Worm (Caenorhabditis elegans) whole organism, L4 larva: ENCODE measurements around the gene zip-10.

Experiments
- ZK546.5 ChIP-seq, 2 experiments: sonication (generic microtip); optimal IDR thresholded peaks; 2 replicates each; lab custom pipeline; 2017; ENCODE audit warnings: missing biosample characterization in 2 of 2, missing genetic modification characterization in 2 of 2
- ceh-20 ChIP-seq: fragments of 200-800 bp; sonication (Bioruptor generic); IDR thresholded peaks from 2 replicates; pipeline ENCODE4 v1.3.6; 2022; ENCODE audit warnings: missing genetic modification reagents, missing genetic modification characterization, missing compliant biosample characterization
- ceh-44 ChIP-seq: fragments of 200-800 bp; sonication (Bioruptor generic); IDR thresholded peaks from 2 replicates; pipeline ENCODE4 v1.3.6; 2022; ENCODE audit warnings: missing genetic modification reagents, missing genetic modification characterization, missing compliant biosample characterization
- dmd-6 ChIP-seq: fragments of 200-800 bp; sonication (Bioruptor generic); IDR thresholded peaks from 2 replicates; pipeline ENCODE4 v1.3.6; 2022; ENCODE audit warnings: missing genetic modification reagents, missing genetic modification characterization, missing compliant biosample characterization
- jun-1 ChIP-seq: fragments of 150-350 bp; optimal IDR thresholded peaks from 2 replicates; lab custom pipeline; 2014; ENCODE audit warnings: missing biosample characterization, missing genetic modification reagents, missing genetic modification characterization
- mdl-1 ChIP-seq, 2 experiments: fragments of 150-350 bp in 1 of 2; sonication (generic microtip) in 1 of 2; optimal IDR thresholded peaks; 2 replicates each; lab custom pipeline; 2014 to 2017; ENCODE audit warnings: missing biosample characterization in 2 of 2, missing genetic modification characterization in 2 of 2
- unc-62 ChIP-seq, 3 experiments: fragments of 150-350 bp in 1 of 3; sonication (generic microtip); optimal IDR thresholded peaks in 2 of 3; peaks in 1 of 3; 1 replicate in 1 of 3; 2 replicates in 2 of 3; lab custom pipeline; 2014 to 2017; ENCODE audit warnings: missing biosample characterization in 3 of 3, missing genetic modification characterization in 3 of 3, missing genetic modification reagents in 3 of 3, missing genotype in 1 of 3
- zip-11 ChIP-seq: fragments of 200-800 bp; sonication (Bioruptor generic); IDR thresholded peaks from 2 replicates; pipeline ENCODE4 v1.3.6; 2022; ENCODE audit warnings: missing genetic modification characterization, missing compliant biosample characterization
- ztf-7 ChIP-seq: fragments of 150-350 bp; optimal IDR thresholded peaks from 2 replicates; lab custom pipeline; 2014; ENCODE audit warnings: missing biosample characterization, missing genetic modification characterization

- TF ChIP-seq mdl-1 (tag; optimal IDR thresholded peaks at IDR 0.05; lab: Kevin White, UChicago) (no peak), zip-11 (GFP tag; lab: Robert Waterston, UW) (no peak), dmd-6 (GFP tag; lab: Robert Waterston, UW) (no peak), ceh-20 (no peak), ZK546.5 (tag; optimal IDR thresholded peaks at IDR 0.05; lab: Kevin White, UChicago) (no peak), ztf-7 (tag; lab: Kevin White, UChicago) (no peak), jun-1 (tag; lab: Kevin White, UChicago) (no peak), ceh-44 (GFP tag; lab: Robert Waterston, UW) (no peak), unc-62 (GFP tag; optimal IDR thresholded peaks at IDR 0.05 in 1 of 2; lab: Kevin White, UChicago) (no peak), unc-62 (tag; optimal IDR thresholded peaks at IDR 0.05; lab: Kevin White, UChicago) (no peak)
These were observed 23.3 kb upstream of the zip-10 start for ce11 chrV:11673746-11674365.
